Fruit fly (Drosophila melanogaster) whole organism, embryonic: Measurements from ENCODE around the gene dlt.
A peak's percentile ranks its signal among the peaks of the same experiment; 100 is the strongest.

Experiments used
- Atf3 ChIP-seq: fragments of 200-800 bp; sonication (Bioruptor generic); optimal IDR thresholded peaks from 3 replicates; lab custom pipeline; 2016; ENCODE audit warnings: missing biosample characterization, missing genetic modification characterization
- B-H1 ChIP-seq: fragments of 200-800 bp; sonication (Bioruptor generic); IDR thresholded peaks from 3 replicates; pipeline ENCODE4 v1.3.6; 2022; ENCODE audit warnings: missing biosample characterization, missing genetic modification characterization
- CG1024 ChIP-seq: fragments of 200-800 bp; sonication (Bioruptor generic); IDR thresholded peaks from 2 replicates; pipeline ENCODE4 v1.3.6; 2022; ENCODE audit warnings: missing biosample characterization, missing genetic modification characterization
- CG10274 ChIP-seq: fragments of 200-800 bp; sonication (Bioruptor generic); optimal IDR thresholded peaks from 3 replicates; lab custom pipeline; 2017; ENCODE audit warnings: missing biosample characterization, mild to moderate bottlenecking, missing genetic modification characterization
- CG10959 ChIP-seq: fragments of 200-800 bp; sonication (Bioruptor generic); IDR thresholded peaks from 2 replicates; pipeline ENCODE4 v1.3.6; 2022; ENCODE audit warnings: missing biosample characterization, missing genetic modification characterization
- CG11247 ChIP-seq: fragments of 200-800 bp; sonication (Bioruptor generic); IDR thresholded peaks from 2 replicates; pipeline ENCODE4 v1.3.6; 2022; ENCODE audit warnings: missing biosample characterization, missing genetic modification characterization
- CG11560 ChIP-seq: fragments of 200-800 bp; sonication (Bioruptor generic); IDR thresholded peaks from 3 replicates; pipeline ENCODE4 v1.3.6; 2022; ENCODE audit warnings: missing biosample characterization, missing genetic modification characterization
- CG11696 ChIP-seq: fragments of 200-800 bp; sonication (Bioruptor generic); IDR thresholded peaks from 2 replicates; pipeline ENCODE4 v1.3.6; 2022; ENCODE audit warnings: missing biosample characterization, missing genetic modification characterization
- CG11723 ChIP-seq: fragments of 200-800 bp; sonication (Bioruptor generic); optimal IDR thresholded peaks from 2 replicates; lab custom pipeline; 2017; ENCODE audit warnings: missing biosample characterization, mild to moderate bottlenecking, missing genetic modification characterization
- CG12104 ChIP-seq: fragments of 200-800 bp; sonication (Bioruptor generic); optimal IDR thresholded peaks from 3 replicates; lab custom pipeline; 2016; ENCODE audit warnings: missing biosample characterization, missing genetic modification characterization
- CG12744 ChIP-seq: fragments of 200-800 bp; sonication (Bioruptor generic); optimal IDR thresholded peaks from 2 replicates; lab custom pipeline; 2016; ENCODE audit warnings: missing biosample characterization, missing genetic modification characterization
- CG13424 ChIP-seq: fragments of 200-800 bp; sonication (Bioruptor generic); optimal IDR thresholded peaks from 2 replicates; lab custom pipeline; 2019; ENCODE audit warnings: missing biosample characterization, mild to moderate bottlenecking, missing genetic modification characterization, moderate library complexity
- CG14050 ChIP-seq: fragments of 200-800 bp; sonication (Bioruptor generic); IDR thresholded peaks from 3 replicates; pipeline ENCODE4 v1.3.6; 2022; ENCODE audit warnings: missing biosample characterization, missing genetic modification characterization
- CG14860 ChIP-seq: fragments of 200-800 bp; sonication (Bioruptor generic); IDR thresholded peaks from 3 replicates; pipeline ENCODE4 v1.3.6; 2022; ENCODE audit warnings: missing biosample characterization, missing genetic modification characterization; ENCODE audit not compliant: partially characterized antibody
- CG17912 ChIP-seq: fragments of 200-800 bp; sonication (Bioruptor generic); optimal IDR thresholded peaks from 2 replicates; lab custom pipeline; 2018; ENCODE audit warnings: missing biosample characterization, mild to moderate bottlenecking, missing genetic modification characterization
- CG2712 ChIP-seq: fragments of 200-800 bp; optimal IDR thresholded peaks from 3 replicates; lab custom pipeline; 2019; ENCODE audit warnings: missing biosample characterization, mild to moderate bottlenecking, missing genetic modification characterization, moderate library complexity
- CG2875 ChIP-seq: fragments of 200-800 bp; sonication (Bioruptor generic); optimal IDR thresholded peaks from 2 replicates; lab custom pipeline; 2017; ENCODE audit warnings: missing biosample characterization, mild to moderate bottlenecking, missing genetic modification characterization, missing genetic modification reagents
- CG3726 ChIP-seq: fragments of 200-800 bp; sonication (Bioruptor generic); IDR thresholded peaks from 3 replicates; pipeline ENCODE4, ENCODE4 v1.3.6; 2022; ENCODE audit warnings: missing biosample characterization, missing genetic modification characterization
- CG7271 ChIP-seq: fragments of 200-800 bp; sonication (Bioruptor generic); optimal IDR thresholded peaks from 2 replicates; lab custom pipeline; 2018; ENCODE audit warnings: missing biosample characterization, mild to moderate bottlenecking, missing genetic modification characterization, moderate library complexity
- CG7357 ChIP-seq: fragments of 200-800 bp; sonication (Bioruptor generic); IDR thresholded peaks from 3 replicates; pipeline ENCODE4 v1.3.6; 2022; ENCODE audit warnings: missing biosample characterization, missing genetic modification characterization
- CG7786 ChIP-seq: fragments of 200-800 bp; sonication (Bioruptor generic); optimal IDR thresholded peaks from 2 replicates; lab custom pipeline; 2016; ENCODE audit warnings: missing biosample characterization, missing genetic modification characterization
- CG7987 ChIP-seq: fragments of 200-800 bp; sonication (Bioruptor generic); optimal IDR thresholded peaks from 2 replicates; lab custom pipeline; 2018; ENCODE audit warnings: missing biosample characterization, mild to moderate bottlenecking, missing genetic modification characterization, moderate library complexity
- CG8359 ChIP-seq: fragments of 200-800 bp; sonication (Bioruptor generic); optimal IDR thresholded peaks from 2 replicates; lab custom pipeline; 2017; ENCODE audit warnings: missing biosample characterization, mild to moderate bottlenecking, missing genetic modification characterization, borderline replicate concordance
- Chrac-16 ChIP-seq: fragments of 200-800 bp; sonication (Bioruptor generic); optimal IDR thresholded peaks from 3 replicates; lab custom pipeline; 2016; ENCODE audit warnings: missing biosample characterization, missing genetic modification characterization
- E2f1 ChIP-seq: fragments of 200-800 bp; sonication (Bioruptor generic); IDR thresholded peaks from 2 replicates; pipeline ENCODE4 v1.3.6; 2022; ENCODE audit warnings: missing biosample characterization, missing genetic modification characterization
- Hr51 ChIP-seq, 2 experiments: fragments of 200-800 bp; sonication (Bioruptor generic); optimal IDR thresholded peaks; 2 replicates in 1 of 2; 3 replicates in 1 of 2; lab custom pipeline; 2016 to 2018; ENCODE audit warnings: missing biosample characterization in 2 of 2, missing genetic modification characterization in 2 of 2, mild to moderate bottlenecking in 1 of 2, moderate library complexity in 1 of 2
- Hr78 ChIP-seq, 2 experiments: fragments of 200-800 bp in 1 of 2; fragments of >200 bp in 1 of 2; sonication (Bioruptor generic) in 1 of 2; optimal IDR thresholded peaks; 2 replicates each; lab custom pipeline; 2017 to 2019; ENCODE audit warnings: missing biosample characterization in 2 of 2, missing genetic modification characterization in 2 of 2, mild to moderate bottlenecking in 1 of 2, moderate library complexity in 1 of 2
- Lim3 ChIP-seq: fragments of 200-800 bp; sonication (Bioruptor generic); IDR thresholded peaks from 2 replicates; pipeline ENCODE4 v1.3.6; 2022; ENCODE audit warnings: missing biosample characterization, missing genetic modification characterization
- Mes4 ChIP-seq: fragments of 200-800 bp; sonication (Bioruptor generic); optimal IDR thresholded peaks from 2 replicates; lab custom pipeline; 2016; ENCODE audit warnings: missing biosample characterization, missing genetic modification characterization
- Oli ChIP-seq: fragments of 200-800 bp; sonication (Bioruptor generic); optimal IDR thresholded peaks from 2 replicates; lab custom pipeline; 2018; ENCODE audit warnings: missing biosample characterization, mild to moderate bottlenecking, missing genetic modification characterization, moderate library complexity
- caup ChIP-seq: fragments of 200-800 bp; sonication (Bioruptor generic); optimal IDR thresholded peaks from 3 replicates; lab custom pipeline; 2017; ENCODE audit warnings: missing biosample characterization, mild to moderate bottlenecking, missing genetic modification characterization, moderate library complexity; ENCODE audit not compliant: severe bottlenecking
- dati ChIP-seq: fragments of 200-800 bp; sonication (Bioruptor generic); IDR thresholded peaks from 2 replicates; pipeline ENCODE4 v1.3.6; 2022; ENCODE audit warnings: missing biosample characterization, missing genetic modification characterization
- ems ChIP-seq: fragments of 200-800 bp; sonication (Bioruptor generic); optimal IDR thresholded peaks from 3 replicates; lab custom pipeline; 2016; ENCODE audit warnings: missing biosample characterization, missing genetic modification characterization
- eyg ChIP-seq: fragments of 200-800 bp; sonication (Bioruptor generic); optimal IDR thresholded peaks from 3 replicates; lab custom pipeline; 2016; ENCODE audit warnings: missing biosample characterization, missing genetic modification characterization
- ftz-f1 ChIP-seq: fragments of 200-800 bp; sonication (Bioruptor generic); optimal IDR thresholded peaks from 2 replicates; lab custom pipeline; 2016; ENCODE audit warnings: missing biosample characterization, missing genetic modification characterization
- gsb-n ChIP-seq: fragments of 200-800 bp; sonication (Bioruptor generic); optimal IDR thresholded peaks from 3 replicates; lab custom pipeline; 2018; ENCODE audit warnings: missing biosample characterization, mild to moderate bottlenecking, missing genetic modification characterization
- ham ChIP-seq: fragments of 200-800 bp; sonication (Bioruptor generic); IDR thresholded peaks from 2 replicates; pipeline ENCODE4 v1.3.6; 2022; ENCODE audit warnings: missing biosample characterization, missing genetic modification characterization
- lab ChIP-seq: fragments of 200-800 bp; sonication (Bioruptor generic); optimal IDR thresholded peaks from 3 replicates; lab custom pipeline; 2017; ENCODE audit warnings: missing biosample characterization, missing genetic modification characterization, mild to moderate bottlenecking, moderate library complexity, missing genetic modification reagents
- lilli ChIP-seq: fragments of 200-800 bp; sonication (Bioruptor generic); optimal IDR thresholded peaks from 3 replicates; lab custom pipeline; 2016; ENCODE audit warnings: missing biosample characterization, missing genetic modification characterization
- nerfin-2 ChIP-seq: fragments of 200-800 bp; sonication (Bioruptor generic); IDR thresholded peaks from 2 replicates; pipeline ENCODE4 v1.3.6; 2022; ENCODE audit warnings: missing biosample characterization, missing genetic modification characterization; ENCODE audit not compliant: partially characterized antibody
- psq ChIP-seq: fragments of 200-800 bp; sonication (Bioruptor generic); optimal IDR thresholded peaks from 2 replicates; lab custom pipeline; 2017; ENCODE audit warnings: missing biosample characterization, missing genetic modification characterization
- sd ChIP-seq: fragments of 200-800 bp; sonication (Bioruptor generic); optimal IDR thresholded peaks from 3 replicates; lab custom pipeline; 2018; ENCODE audit warnings: missing biosample characterization, mild to moderate bottlenecking, missing genetic modification characterization, moderate library complexity
- sens ChIP-seq: fragments of 200-800 bp; sonication (Bioruptor generic); peaks from one replicate; lab custom pipeline; 2016; ENCODE audit warnings: missing biosample characterization, missing genetic modification characterization
- seq ChIP-seq: fragments of 200-800 bp; sonication (Bioruptor generic); IDR thresholded peaks from 2 replicates; pipeline ENCODE4 v1.3.6; 2022; ENCODE audit warnings: missing biosample characterization, missing genetic modification characterization
- toy ChIP-seq: fragments of 200-800 bp; sonication (Bioruptor generic); IDR thresholded peaks from 2 replicates; pipeline ENCODE4 v1.3.6; 2022; ENCODE audit warnings: missing biosample characterization, missing genetic modification characterization
- ttk ChIP-seq: fragments of 200-800 bp; sonication (Bioruptor generic); IDR thresholded peaks from 2 replicates; pipeline ENCODE4 v2.1.2; 2022; ENCODE audit warnings: missing biosample characterization, missing genetic modification characterization
- vnd ChIP-seq: fragments of 200-800 bp; sonication (Bioruptor generic); IDR thresholded peaks from 3 replicates; pipeline ENCODE4 v1.3.6; 2022; ENCODE audit warnings: missing biosample characterization, missing genetic modification characterization; ENCODE audit not compliant: partially characterized antibody
- wor ChIP-seq: fragments of 200-800 bp; sonication (Bioruptor generic); IDR thresholded peaks from 2 replicates; pipeline ENCODE4 v1.3.6; 2022; ENCODE audit warnings: missing biosample characterization, missing genetic modification characterization
- zfh1 ChIP-seq: fragments of 200-800 bp; sonication (Bioruptor generic); IDR thresholded peaks from 3 replicates; pipeline ENCODE4 v1.3.6; 2022; ENCODE audit warnings: missing biosample characterization, missing genetic modification characterization

The dlt gene

DNA sequence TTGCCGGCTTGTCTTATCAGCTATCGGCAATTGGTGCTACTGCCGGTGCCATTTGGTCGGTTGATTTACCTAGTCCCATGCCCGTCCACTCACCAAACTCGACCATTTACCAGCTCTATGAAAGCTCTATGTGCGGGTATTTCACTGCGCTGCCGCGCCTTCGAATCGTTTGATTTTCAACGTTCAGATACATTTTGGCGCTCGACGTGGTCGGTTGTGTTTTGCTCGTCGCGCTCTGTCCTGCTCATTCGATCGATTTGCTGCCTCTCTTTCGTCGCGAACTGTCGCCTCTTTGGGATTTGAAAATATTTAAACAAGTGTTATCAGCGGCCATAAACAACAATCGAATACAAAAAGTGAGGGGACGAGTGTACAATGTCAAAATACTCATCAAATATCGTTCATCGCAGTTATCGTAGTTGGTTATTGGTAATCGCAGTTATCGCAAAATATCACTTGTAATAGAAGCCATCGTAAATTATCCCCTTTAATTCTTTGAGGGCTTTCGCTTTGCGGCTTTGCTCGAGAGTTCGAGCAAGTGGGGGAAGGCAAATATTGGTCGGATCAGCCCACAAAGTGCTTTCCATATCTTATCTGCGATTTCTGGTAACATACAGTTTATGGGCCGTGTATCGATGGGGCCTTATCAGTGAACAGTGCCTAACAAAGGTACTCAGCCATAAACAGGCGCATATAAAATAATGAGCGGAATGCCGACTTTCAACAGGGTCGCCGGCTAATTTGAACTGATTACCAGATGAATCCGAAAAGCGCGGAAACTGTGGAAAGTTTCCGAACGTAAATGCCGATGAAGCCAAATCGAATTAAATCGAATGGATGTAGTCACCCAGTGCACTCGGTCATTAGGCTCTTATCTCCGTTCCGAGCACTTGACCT, 53.2 kb downstream of the dlt start (continued):
- TF ChIP-seq lab (GFP tag; lab: Kevin White, UChicago) (peak; percentile 40), CG11696 (GFP tag; lab: Robert Waterston, UW) (no peak), CG14050 (no peak), Hr78 (GFP tag; optimal IDR thresholded peaks at IDR 0.05; lab: Kevin White, UChicago) (peak in 1 of 2 experiments; percentile 7), CG12104 (GFP tag; lab: Kevin White, UChicago) (no peak), CG17912 (GFP tag; lab: Kevin White, UChicago) (no peak), ftz-f1 (GFP tag; lab: Kevin White, UChicago) (peak; percentile 5), Chrac-16 (GFP tag; lab: Kevin White, UChicago) (no peak), Atf3 (GFP tag; lab: Kevin White, UChicago) (no peak), dati (GFP tag; lab: Robert Waterston, UW) (no peak), CG14860 (GFP tag; lab: Robert Waterston, UW) (no peak), CG12744 (GFP tag; lab: Kevin White, UChicago) (no peak), CG1024 (GFP tag; lab: Robert Waterston, UW) (no peak), CG2712 (no peak), CG10274 (GFP tag; lab: Kevin White, UChicago) (no peak), sens (peak; percentile 86), CG8359 (GFP tag; lab: Kevin White, UChicago) (no peak), CG7786 (GFP tag; lab: Kevin White, UChicago) (no peak), Hr51 (GFP tag; optimal IDR thresholded peaks at IDR 0.05; lab: Kevin White, UChicago) (no peak), lilli (GFP tag; lab: Kevin White, UChicago) (no peak), nerfin-2 (GFP tag; lab: Robert Waterston, UW) (no peak; the same call in 1 of the 2 replicates), ems (GFP tag; lab: Kevin White, UChicago) (no peak), B-H1 (GFP tag; lab: Robert Waterston, UW) (no peak), CG7987 (GFP tag; lab: Kevin White, UChicago) (no peak), seq (no peak), ham (no peak), CG11560 (tag; lab: Robert Waterston, UW) (peak; percentile 64; the same call in 1 of the 3 replicates), CG3726 (no peak), Mes4 (GFP tag; lab: Kevin White, UChicago) (no peak), psq (GFP tag; lab: Kevin White, UChicago) (no peak), E2f1 (peak; percentile 14; the same call in 1 of the 2 replicates), eyg (GFP tag; lab: Kevin White, UChicago) (no peak), vnd (GFP tag; lab: Robert Waterston, UW) (no peak), sd (tag; lab: Kevin White, UChicago) (peak; percentile 30), Oli (tag; lab: Kevin White, UChicago) (no peak), CG7357 (GFP tag; lab: Robert Waterston, UW) (no peak), CG11247 (no peak), zfh1 (no peak), CG10959 (no peak), wor (GFP tag; lab: Robert Waterston, UW) (no peak), gsb-n (tag; lab: Kevin White, UChicago) (no peak), toy (no peak), caup (GFP tag; lab: Kevin White, UChicago) (no peak), CG2875 (GFP tag; lab: Kevin White, UChicago) (no peak), CG7271 (tag; lab: Kevin White, UChicago) (no peak), CG13424 (tag; lab: Kevin White, UChicago) (no peak), ttk (GFP tag; lab: Robert Waterston, UW) (no peak), CG11723 (GFP tag; lab: Kevin White, UChicago) (no peak), Lim3 (GFP tag; lab: Robert Waterston, UW) (no peak)
